Fruit fly (Drosophila melanogaster) whole organism, embryonic: Measurements from ENCODE around the gene CG8671.

Source experiments
- Atf-2 ChIP-seq: fragments of 200-800 bp; sonication (Bioruptor generic); optimal IDR thresholded peaks from 2 replicates; lab custom pipeline; 2016; ENCODE audit warnings: missing biosample characterization, missing genetic modification characterization
- CG11398 ChIP-seq: fragments of 200-800 bp; sonication (Bioruptor generic); optimal IDR thresholded peaks from 2 replicates; lab custom pipeline; 2016; ENCODE audit warnings: missing biosample characterization, missing genetic modification characterization
- CG11696 ChIP-seq: fragments of 200-800 bp; sonication (Bioruptor generic); IDR thresholded peaks from 2 replicates; pipeline ENCODE4 v1.3.6; 2022; ENCODE audit warnings: missing biosample characterization, missing genetic modification characterization
- CG12155 ChIP-seq: fragments of 200-800 bp; sonication (Bioruptor generic); optimal IDR thresholded peaks from 3 replicates; lab custom pipeline; 2016; ENCODE audit warnings: missing biosample characterization, missing genetic modification characterization
- CG1233 ChIP-seq: fragments of 200-800 bp; sonication (Bioruptor generic); optimal IDR thresholded peaks from 4 replicates; lab custom pipeline; 2018; ENCODE audit warnings: missing biosample characterization, mild to moderate bottlenecking, missing genetic modification characterization
- CG13424 ChIP-seq: fragments of 200-800 bp; sonication (Bioruptor generic); optimal IDR thresholded peaks from 2 replicates; lab custom pipeline; 2019; ENCODE audit warnings: missing biosample characterization, mild to moderate bottlenecking, missing genetic modification characterization, moderate library complexity
- CG14014 ChIP-seq: fragments of 200-800 bp; sonication (Bioruptor generic); IDR thresholded peaks from 2 replicates; pipeline ENCODE4 v1.3.6; 2022; ENCODE audit warnings: missing biosample characterization, missing genetic modification characterization
- CG14050 ChIP-seq: fragments of 200-800 bp; sonication (Bioruptor generic); IDR thresholded peaks from 3 replicates; pipeline ENCODE4 v1.3.6; 2022; ENCODE audit warnings: missing biosample characterization, missing genetic modification characterization
- CG15073 ChIP-seq: fragments of 200-800 bp; sonication (Bioruptor generic); optimal IDR thresholded peaks from 2 replicates; lab custom pipeline; 2016; ENCODE audit warnings: missing biosample characterization, missing genetic modification characterization
- CG1603 ChIP-seq: fragments of 200-800 bp; sonication (Bioruptor generic); optimal IDR thresholded peaks from 2 replicates; lab custom pipeline; 2019; ENCODE audit warnings: missing biosample characterization, mild to moderate bottlenecking, missing genetic modification characterization, moderate library complexity
- CG17361 ChIP-seq: fragments of 200-800 bp; sonication (Bioruptor generic); IDR thresholded peaks from 3 replicates; pipeline ENCODE4 v1.3.6; 2022; ENCODE audit warnings: missing biosample characterization, missing genetic modification characterization
- CG17568 ChIP-seq: fragments of 200-800 bp; sonication (Bioruptor generic); optimal IDR thresholded peaks from 2 replicates; lab custom pipeline; 2018; ENCODE audit warnings: missing biosample characterization, mild to moderate bottlenecking, missing genetic modification characterization, moderate library complexity
- CG17612 ChIP-seq: fragments of 200-800 bp; sonication (Bioruptor generic); IDR thresholded peaks from 2 replicates; pipeline ENCODE4 v1.3.6; 2022; ENCODE audit warnings: missing biosample characterization, missing genetic modification characterization
- CG2129 ChIP-seq: fragments of 200-800 bp; sonication (Bioruptor generic); IDR thresholded peaks from 2 replicates; pipeline ENCODE4 v1.3.6; 2022; ENCODE audit warnings: missing biosample characterization, missing genetic modification characterization; ENCODE audit not compliant: partially characterized antibody
- CG32532 ChIP-seq: fragments of 200-800 bp; sonication (Bioruptor generic); IDR thresholded peaks from 2 replicates; pipeline ENCODE4 v1.3.6; 2022; ENCODE audit warnings: missing biosample characterization, missing genetic modification characterization
- CG4617 ChIP-seq: fragments of 200-800 bp; sonication (Bioruptor generic); optimal IDR thresholded peaks from 3 replicates; lab custom pipeline; 2016; ENCODE audit warnings: missing biosample characterization, missing genetic modification characterization, borderline replicate concordance
- CG5180 ChIP-seq: fragments of 200-800 bp; sonication (Bioruptor generic); optimal IDR thresholded peaks from 3 replicates; lab custom pipeline; 2017; ENCODE audit warnings: missing biosample characterization, missing genetic modification characterization, mild to moderate bottlenecking, moderate library complexity, missing genetic modification reagents
- CG9932 ChIP-seq: fragments of 200-800 bp; sonication (Bioruptor generic); IDR thresholded peaks from 2 replicates; pipeline ENCODE4 v1.3.6; 2022; ENCODE audit warnings: missing biosample characterization, missing genetic modification characterization
- CHES-1-like ChIP-seq: fragments of 200-800 bp; sonication (Bioruptor generic); optimal IDR thresholded peaks from 2 replicates; lab custom pipeline; 2016; ENCODE audit warnings: missing biosample characterization, missing genetic modification characterization
- CkIIα-i1 ChIP-seq: fragments of 200-800 bp; sonication (Bioruptor generic); IDR thresholded peaks from 2 replicates; pipeline ENCODE4 v1.3.6; 2022; ENCODE audit warnings: missing biosample characterization, missing genetic modification characterization
- D19B ChIP-seq: fragments of 200-800 bp; sonication (Bioruptor generic); optimal IDR thresholded peaks from 2 replicates; lab custom pipeline; 2017; ENCODE audit warnings: missing biosample characterization, mild to moderate bottlenecking, missing genetic modification characterization
- Dref ChIP-seq: fragments of 200-800 bp; sonication (Bioruptor generic); IDR thresholded peaks from 2 replicates; pipeline ENCODE4 v1.3.6; 2022; ENCODE audit warnings: missing biosample characterization, missing genetic modification characterization
- GATAe ChIP-seq: fragments of 200-800 bp; sonication (Bioruptor generic); conservative IDR thresholded peaks from 2 replicates; pipeline ENCODE4 v1.3.6; 2022; ENCODE audit warnings: missing biosample characterization, missing genetic modification characterization
- Gsc ChIP-seq: fragments of 200-800 bp; sonication (Bioruptor generic); IDR thresholded peaks from 2 replicates; pipeline ENCODE4 v1.3.6; 2022; ENCODE audit warnings: missing biosample characterization, missing genetic modification characterization
- Gug ChIP-seq: fragments of 200-800 bp; sonication (Bioruptor generic); IDR thresholded peaks from 4 replicates; pipeline ENCODE4 v1.3.6; 2022; ENCODE audit warnings: missing biosample characterization, missing genetic modification characterization
- Hey ChIP-seq: fragments of 200-800 bp; sonication (Bioruptor generic); optimal IDR thresholded peaks from 3 replicates; lab custom pipeline; 2018; ENCODE audit warnings: missing biosample characterization, mild to moderate bottlenecking, missing genetic modification characterization
- HmgZ ChIP-seq: fragments of 200-800 bp; sonication (Bioruptor generic); optimal IDR thresholded peaks from 2 replicates; lab custom pipeline; 2018; ENCODE audit warnings: missing biosample characterization, mild to moderate bottlenecking, missing genetic modification characterization
- Lhr ChIP-seq: fragments of 200-800 bp; sonication (Bioruptor generic); optimal IDR thresholded peaks from 3 replicates; lab custom pipeline; 2017; ENCODE audit warnings: mild to moderate bottlenecking, missing biosample characterization, missing genetic modification reagents, missing genetic modification characterization
- Max ChIP-seq: fragments of 200-800 bp; sonication (Bioruptor generic); optimal IDR thresholded peaks from 2 replicates; lab custom pipeline; 2016; ENCODE audit warnings: missing biosample characterization, mild to moderate bottlenecking, missing genetic modification characterization
- Med ChIP-seq: fragments of 200-800 bp; sonication (Bioruptor generic); peaks from one replicate; lab custom pipeline; 2016; ENCODE audit warnings: missing biosample characterization, missing genetic modification characterization, mild to moderate bottlenecking, inconsistent platforms, moderate library complexity
- Mes4 ChIP-seq: fragments of 200-800 bp; sonication (Bioruptor generic); optimal IDR thresholded peaks from 2 replicates; lab custom pipeline; 2016; ENCODE audit warnings: missing biosample characterization, missing genetic modification characterization
- Myb ChIP-seq: fragments of 200-800 bp; sonication (Bioruptor generic); optimal IDR thresholded peaks from 2 replicates; lab custom pipeline; 2016; ENCODE audit warnings: missing biosample characterization, missing genetic modification characterization
- NC2α ChIP-seq: fragments of 200-800 bp; sonication (Bioruptor generic); optimal IDR thresholded peaks from 2 replicates; lab custom pipeline; 2016; ENCODE audit warnings: missing biosample characterization, missing genetic modification characterization
- Sin3A ChIP-seq: fragments of >200 bp; optimal IDR thresholded peaks from 2 replicates; lab custom pipeline; 2018
- YL-1 ChIP-seq: fragments of 200-800 bp; sonication (Bioruptor generic); optimal IDR thresholded peaks from 3 replicates; lab custom pipeline; 2017; ENCODE audit warnings: missing biosample characterization, mild to moderate bottlenecking, missing genetic modification characterization
- ap ChIP-seq: fragments of 200-800 bp; sonication (Bioruptor generic); IDR thresholded peaks from 2 replicates; pipeline ENCODE4 v1.3.6; 2022; ENCODE audit warnings: missing biosample characterization, missing genetic modification characterization
- br ChIP-seq: fragments of >200 bp; optimal IDR thresholded peaks from 2 replicates; lab custom pipeline; 2017
- btn ChIP-seq: fragments of 200-800 bp; sonication (Bioruptor generic); optimal IDR thresholded peaks from 2 replicates; lab custom pipeline; 2016; ENCODE audit warnings: missing biosample characterization, missing genetic modification characterization
- chinmo ChIP-seq: fragments of 200-800 bp; sonication (Bioruptor generic); IDR thresholded peaks from 4 replicates; pipeline ENCODE4 v1.3.6; 2022; ENCODE audit warnings: missing biosample characterization, missing genetic modification characterization; ENCODE audit not compliant: partially characterized antibody
- dpn ChIP-seq, 2 experiments: fragments of 200-800 bp; sonication (Bioruptor generic); optimal IDR thresholded peaks; 3 replicates each; lab custom pipeline; 2016; ENCODE audit warnings: missing biosample characterization in 2 of 2, missing genetic modification characterization in 2 of 2
- fd102C ChIP-seq: fragments of 200-800 bp; sonication (Bioruptor generic); optimal IDR thresholded peaks from 2 replicates; lab custom pipeline; 2018; ENCODE audit warnings: missing biosample characterization, mild to moderate bottlenecking, missing genetic modification characterization, moderate library complexity
- fd96Cb ChIP-seq: fragments of 200-800 bp; sonication (Bioruptor generic); optimal IDR thresholded peaks from 2 replicates; lab custom pipeline; 2018; ENCODE audit warnings: missing biosample characterization, mild to moderate bottlenecking, missing genetic modification characterization, moderate library complexity
- klu ChIP-seq: fragments of 200-800 bp; sonication (Bioruptor generic); IDR thresholded peaks from 2 replicates; pipeline ENCODE4 v1.3.6; 2022; ENCODE audit warnings: missing biosample characterization, missing genetic modification characterization
- slbo ChIP-seq: fragments of 200-800 bp; sonication (Bioruptor generic); IDR thresholded peaks from 2 replicates; pipeline ENCODE4 v1.3.6; 2022; ENCODE audit warnings: missing biosample characterization, missing genetic modification characterization
- so ChIP-seq: fragments of 200-800 bp; sonication (Bioruptor generic); IDR thresholded peaks from 3 replicates; pipeline ENCODE4 v1.3.6; 2022; ENCODE audit warnings: missing biosample characterization, missing genetic modification characterization
- tgo ChIP-seq: fragments of 200-800 bp; sonication (Bioruptor generic); IDR thresholded peaks from 3 replicates; pipeline ENCODE4 v1.3.6; 2022; ENCODE audit warnings: missing biosample characterization, missing genetic modification characterization
- tna ChIP-seq: fragments of 200-800 bp; sonication (Bioruptor generic); IDR thresholded peaks from 2 replicates; pipeline ENCODE4 v1.3.6; 2022; ENCODE audit warnings: missing biosample characterization, missing genetic modification characterization; ENCODE audit not compliant: partially characterized antibody
- trem ChIP-seq: fragments of 200-800 bp; optimal IDR thresholded peaks from 3 replicates; lab custom pipeline; 2019; ENCODE audit warnings: missing biosample characterization, mild to moderate bottlenecking, missing genetic modification characterization, moderate library complexity
- zen2 ChIP-seq: fragments of 200-800 bp; sonication (Bioruptor generic); IDR thresholded peaks from 3 replicates; pipeline ENCODE4 v1.3.6; 2022; ENCODE audit warnings: missing biosample characterization, missing genetic modification characterization; ENCODE audit not compliant: partially characterized antibody
- zfh1 ChIP-seq: fragments of 200-800 bp; sonication (Bioruptor generic); IDR thresholded peaks from 3 replicates; pipeline ENCODE4 v1.3.6; 2022; ENCODE audit warnings: missing biosample characterization, missing genetic modification characterization
- zfh2 ChIP-seq: fragments of 200-800 bp; sonication (Bioruptor generic); optimal IDR thresholded peaks from 2 replicates; lab custom pipeline; 2016; ENCODE audit warnings: missing biosample characterization, missing genetic modification characterization

The CG8671 gene

dm6 chr2L:21221114-21221578 is 41.6 kb upstream of the CG8671 start, which contains the start of gene CG8677:
TSS of gene CG8677 (plus strand) at chr2L:21221312.
- no peak for TF ChIP-seq zfh2 (GFP tag; lab: Kevin White, UChicago)
- no peak for TF ChIP-seq tgo (GFP tag; lab: Robert Waterston, UW)
- TF ChIP-seq CG11696 (GFP tag; lab: Robert Waterston, UW) = no peak
- no peak for TF ChIP-seq Gsc
- no peak for TF ChIP-seq CG12155 (GFP tag; lab: Kevin White, UChicago)
- TF ChIP-seq Hey (tag; lab: Kevin White, UChicago) = no peak
- TF ChIP-seq Gug (GFP tag; lab: Robert Waterston, UW) = no peak
- peak; percentile 54 for TF ChIP-seq Sin3A
- TF ChIP-seq CG14050 (GFP tag; lab: Robert Waterston, UW) = no peak
- no peak for TF ChIP-seq CkIIα-i1 (GFP tag; lab: Robert Waterston, UW)
- no peak for TF ChIP-seq NC2α (GFP tag; lab: Kevin White, UChicago)
- TF ChIP-seq CG5180 (GFP tag; lab: Kevin White, UChicago) = no peak
- TF ChIP-seq CHES-1-like = peak; percentile 28
- no peak for TF ChIP-seq Max (GFP tag; lab: Kevin White, UChicago)
- TF ChIP-seq zen2 (GFP tag; lab: Robert Waterston, UW) = no peak
- no peak for TF ChIP-seq klu (GFP tag; lab: Robert Waterston, UW)
- no peak for TF ChIP-seq CG1233
- peak; percentile 80 for TF ChIP-seq Myb (GFP tag; lab: Kevin White, UChicago)
- TF ChIP-seq GATAe = no peak
- TF ChIP-seq D19B = no peak
- peak; percentile 32; the same call in 1 of the 2 replicates for TF ChIP-seq Dref (GFP tag; lab: Robert Waterston, UW)
- 0 out of 3 replicates have a peak, but pooled peaks have one; percentile 9 for TF ChIP-seq zfh1
- peak in 1 of 2 experiments; percentile 1 for TF ChIP-seq dpn (GFP tag; optimal IDR thresholded peaks at IDR 0.05; lab: Kevin White, UChicago)
- TF ChIP-seq Med (GFP tag; lab: Kevin White, UChicago) = peak; percentile 64
- TF ChIP-seq btn (GFP tag; lab: Kevin White, UChicago) = no peak
- peak; percentile 49 for TF ChIP-seq CG9932 (GFP tag; lab: Robert Waterston, UW)
- TF ChIP-seq fd102C = no peak
- TF ChIP-seq CG17568 (GFP tag; lab: Kevin White, UChicago) = no peak
- peak; percentile 99 for TF ChIP-seq trem (tag; lab: Kevin White, UChicago)
- no peak for TF ChIP-seq fd96Cb (tag; lab: Kevin White, UChicago)
- no peak for TF ChIP-seq CG17612 (GFP tag; lab: Robert Waterston, UW)
- no peak for TF ChIP-seq ap (GFP tag; lab: Robert Waterston, UW)
- TF ChIP-seq Mes4 (GFP tag; lab: Kevin White, UChicago) = no peak
- no peak for TF ChIP-seq so (GFP tag; lab: Robert Waterston, UW)
- no peak; the same call in 3 of the 4 replicates for TF ChIP-seq chinmo (GFP tag; lab: Robert Waterston, UW)
- TF ChIP-seq CG2129 (GFP tag; lab: Robert Waterston, UW) = no peak
- TF ChIP-seq CG1603 (tag; lab: Kevin White, UChicago) = peak; percentile 78
- TF ChIP-seq CG4617 (GFP tag; lab: Kevin White, UChicago) = peak; percentile 62
- no peak for TF ChIP-seq CG15073 (GFP tag; lab: Kevin White, UChicago)
- TF ChIP-seq slbo = peak; percentile 16; the same call in 1 of the 2 replicates
- 0 out of 2 replicates have a peak, but pooled peaks have one; percentile 20 for TF ChIP-seq CG14014 (GFP tag; lab: Robert Waterston, UW)
- no peak for TF ChIP-seq CG11398 (GFP tag; lab: Kevin White, UChicago)
- peak; percentile 57 for TF ChIP-seq HmgZ
- TF ChIP-seq Atf-2 (GFP tag; lab: Kevin White, UChicago) = no peak
- 0 out of 2 replicates have a peak, but pooled peaks have one; percentile 19 for TF ChIP-seq tna (GFP tag; lab: Robert Waterston, UW)
- TF ChIP-seq CG32532 = peak; percentile 44; the same call in 1 of the 2 replicates
- peak; percentile 69 for TF ChIP-seq YL-1 (GFP tag; lab: Kevin White, UChicago)
- no peak for TF ChIP-seq CG17361 (GFP tag; lab: Robert Waterston, UW)
- peak; percentile 12 for TF ChIP-seq CG13424
- no peak for TF ChIP-seq br
- peak; percentile 84 for TF ChIP-seq Lhr (GFP tag; lab: Kevin White, UChicago)
